Fruit fly (Drosophila melanogaster) whole organism, pupa: ENCODE results near the gene xit.

ENCODE experiments used
- CG10348 ChIP-seq: fragments of 200-800 bp; sonication (Bioruptor generic); IDR thresholded peaks from 2 replicates; pipeline ENCODE4 v1.3.6; 2022; ENCODE audit warnings: missing biosample characterization, missing genetic modification characterization
- CG12605 ChIP-seq: fragments of 200-800 bp; sonication (Bioruptor generic); IDR thresholded peaks from 2 replicates; pipeline ENCODE4 v1.3.6; 2022; ENCODE audit warnings: missing biosample characterization, missing genetic modification characterization
- CG13204 ChIP-seq: fragments of 200-800 bp; sonication (Bioruptor generic); optimal IDR thresholded peaks from 2 replicates; lab custom pipeline; 2018; ENCODE audit warnings: missing biosample characterization, mild to moderate bottlenecking, missing genetic modification characterization, moderate library complexity
- CG14655 ChIP-seq: fragments of 200-800 bp; sonication (Bioruptor generic); optimal IDR thresholded peaks from 3 replicates; lab custom pipeline; 2017; ENCODE audit warnings: mild to moderate bottlenecking, missing biosample characterization, missing genetic modification reagents, missing genetic modification characterization
- CG15710 ChIP-seq: fragments of 200-800 bp; sonication (Bioruptor generic); optimal IDR thresholded peaks from 2 replicates; lab custom pipeline; 2018; ENCODE audit warnings: missing biosample characterization, mild to moderate bottlenecking, missing genetic modification characterization, moderate library complexity
- CG17806 ChIP-seq: fragments of 200-800 bp; sonication (Bioruptor generic); optimal IDR thresholded peaks from 2 replicates; lab custom pipeline; 2018; ENCODE audit warnings: missing biosample characterization, mild to moderate bottlenecking, missing genetic modification characterization, moderate library complexity
- CG32121 ChIP-seq: fragments of 200-800 bp; sonication (Bioruptor generic); IDR thresholded peaks from 2 replicates; pipeline ENCODE4 v1.3.6; 2022; ENCODE audit warnings: missing biosample characterization, missing genetic modification characterization
- CG34367 ChIP-seq: fragments of 200-800 bp; sonication (Bioruptor generic); optimal IDR thresholded peaks from 2 replicates; lab custom pipeline; 2018; ENCODE audit warnings: missing biosample characterization, mild to moderate bottlenecking, missing genetic modification characterization
- CG4496 ChIP-seq: fragments of 200-800 bp; sonication (Bioruptor generic); IDR thresholded peaks from 3 replicates; pipeline ENCODE4 v1.3.6; 2022; ENCODE audit warnings: missing biosample characterization, missing genetic modification characterization
- CG8159 ChIP-seq: fragments of 200-800 bp; sonication (Bioruptor generic); optimal IDR thresholded peaks from 3 replicates; lab custom pipeline; 2018; ENCODE audit warnings: missing biosample characterization, mild to moderate bottlenecking, missing genetic modification characterization, moderate library complexity
- CG8301 ChIP-seq: fragments of 200-800 bp; sonication (Bioruptor generic); optimal IDR thresholded peaks from 2 replicates; lab custom pipeline; 2018; ENCODE audit warnings: missing biosample characterization, mild to moderate bottlenecking, missing genetic modification characterization
- CG9948 ChIP-seq: fragments of 200-800 bp; sonication (Bioruptor generic); optimal IDR thresholded peaks from 2 replicates; lab custom pipeline; 2018; ENCODE audit warnings: missing biosample characterization, mild to moderate bottlenecking, missing genetic modification characterization, moderate library complexity
- D1 ChIP-seq: fragments of 200-800 bp; sonication (Bioruptor generic); optimal IDR thresholded peaks from 2 replicates; lab custom pipeline; 2018; ENCODE audit warnings: missing biosample characterization, mild to moderate bottlenecking, missing genetic modification characterization, moderate library complexity
- EcR ChIP-seq: fragments of 200-800 bp; sonication (Bioruptor generic); optimal IDR thresholded peaks from 3 replicates; lab custom pipeline; 2019; ENCODE audit warnings: missing biosample characterization, missing genetic modification characterization, mild to moderate bottlenecking, moderate library complexity, missing genetic modification reagents
- Ets98B ChIP-seq: fragments of 200-800 bp; sonication (Bioruptor generic); IDR thresholded peaks from 2 replicates; pipeline ENCODE4 v1.3.6; 2022; ENCODE audit warnings: missing biosample characterization, missing genetic modification characterization
- Pif1A ChIP-seq: fragments of 200-800 bp; sonication (Bioruptor generic); optimal IDR thresholded peaks from 3 replicates; lab custom pipeline; 2016; ENCODE audit warnings: missing biosample characterization, missing genetic modification characterization
- Pif1B ChIP-seq: fragments of 200-800 bp; sonication (Bioruptor generic); optimal IDR thresholded peaks from 3 replicates; lab custom pipeline; 2016; ENCODE audit warnings: missing biosample characterization, missing genetic modification characterization
- Snoo ChIP-seq: fragments of 200-800 bp; sonication (Bioruptor generic); optimal IDR thresholded peaks from 3 replicates; lab custom pipeline; 2017; ENCODE audit warnings: missing biosample characterization, mild to moderate bottlenecking, missing genetic modification characterization, inconsistent platforms
- fd96Ca ChIP-seq: fragments of 200-800 bp; sonication (Bioruptor generic); IDR thresholded peaks from 3 replicates; pipeline ENCODE4 v1.3.6; 2022; ENCODE audit warnings: missing biosample characterization, missing genetic modification characterization
- gl ChIP-seq: fragments of 200-800 bp; sonication (Bioruptor generic); optimal IDR thresholded peaks from 2 replicates; lab custom pipeline; 2018; ENCODE audit warnings: missing biosample characterization, mild to moderate bottlenecking, missing genetic modification characterization
- rn ChIP-seq: fragments of 200-800 bp; sonication (Bioruptor generic); IDR thresholded peaks from 2 replicates; pipeline ENCODE4 v1.3.6; 2022; ENCODE audit warnings: missing biosample characterization, missing genetic modification characterization

Gene xit

DNA sequence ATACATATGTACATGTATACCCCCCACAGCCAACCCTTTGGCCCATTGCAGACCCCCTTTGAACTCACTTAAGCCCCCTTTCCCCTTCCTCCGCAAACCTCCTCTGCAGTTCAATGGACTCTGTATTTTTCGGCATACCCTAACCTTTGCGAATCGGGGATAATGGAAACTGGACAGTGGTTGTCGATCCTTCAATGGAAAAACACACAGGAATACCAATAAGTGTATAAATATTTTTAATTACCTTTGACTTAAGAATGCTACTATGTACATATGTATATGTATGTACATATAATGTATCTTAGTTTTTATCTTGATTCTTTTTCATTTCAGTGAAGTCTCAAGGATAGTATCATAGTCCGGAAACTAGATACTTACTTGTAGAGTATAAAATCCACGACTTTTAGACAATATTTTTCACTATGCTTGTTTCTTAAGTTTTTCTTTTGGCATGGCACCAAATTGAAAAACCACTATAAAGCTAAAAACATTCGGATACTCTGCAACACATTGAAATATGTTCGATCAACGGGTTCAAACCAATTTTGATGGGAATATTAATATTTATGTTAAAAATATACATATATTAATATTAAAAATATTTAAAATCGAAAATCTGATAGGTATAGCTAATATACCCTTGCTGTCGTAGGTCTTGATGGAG lies 35.6 kb downstream of the xit start:
- TF ChIP-seq gl (tag; lab: Kevin White, UChicago) (no peak), CG12605 (GFP tag; lab: Robert Waterston, UW) (no peak), CG32121 (GFP tag; lab: Robert Waterston, UW) (peak; percentile 65; the same call in 1 of the 2 replicates), EcR (peak; percentile 64), CG9948 (tag; lab: Kevin White, UChicago) (peak; percentile 45), CG8159 (tag; lab: Kevin White, UChicago) (peak; percentile 62), CG13204 (GFP tag; lab: Kevin White, UChicago) (no peak), Ets98B (peak; percentile 78), D1 (peak; percentile 19), CG34367 (tag; lab: Kevin White, UChicago) (peak; percentile 15), Pif1A (no peak), fd96Ca (no peak), Snoo (tag; lab: Kevin White, UChicago) (peak; percentile 51), CG4496 (GFP tag; lab: Robert Waterston, UW) (peak; percentile 75; the same call in 2 of the 3 replicates), CG8301 (peak; percentile 48), rn (GFP tag; lab: Robert Waterston, UW) (peak; percentile 42; the same call in 1 of the 2 replicates), CG17806 (tag; lab: Kevin White, UChicago) (peak; percentile 23), CG15710 (peak; percentile 23), Pif1B (GFP tag; lab: Kevin White, UChicago) (peak; percentile 42), CG14655 (peak; percentile 56), CG10348 (no peak)
- TF ChIP-seq, all 21 proteins: peak for 15

DNA sequence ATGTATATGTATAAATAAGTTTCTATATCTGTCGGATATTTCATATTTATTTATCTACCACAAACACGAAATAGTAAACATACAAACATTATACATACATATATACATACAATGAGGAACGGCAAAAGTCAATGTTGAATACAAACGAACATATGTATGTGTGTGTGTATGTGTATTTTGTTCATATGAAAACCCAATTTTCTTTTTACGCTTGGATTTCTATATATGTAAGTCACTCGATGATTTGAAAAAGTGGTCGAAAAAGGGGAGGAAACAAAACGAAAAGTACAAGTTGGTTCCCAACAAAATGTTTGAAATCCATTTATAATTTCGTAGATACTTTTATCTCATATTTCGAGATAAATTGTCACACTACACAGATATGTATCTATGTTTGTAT lies 36.5 kb downstream of the xit start:
- TF ChIP-seq CG9948 (tag; lab: Kevin White, UChicago) (no peak), Pif1B (GFP tag; lab: Kevin White, UChicago) (no peak), fd96Ca (no peak), CG10348 (no peak), CG15710 (no peak), CG32121 (GFP tag; lab: Robert Waterston, UW) (no peak), CG34367 (tag; lab: Kevin White, UChicago) (no peak), Pif1A (no peak), EcR (no peak), D1 (no peak), CG12605 (GFP tag; lab: Robert Waterston, UW) (no peak), CG8301 (no peak), gl (tag; lab: Kevin White, UChicago) (no peak)

DNA sequence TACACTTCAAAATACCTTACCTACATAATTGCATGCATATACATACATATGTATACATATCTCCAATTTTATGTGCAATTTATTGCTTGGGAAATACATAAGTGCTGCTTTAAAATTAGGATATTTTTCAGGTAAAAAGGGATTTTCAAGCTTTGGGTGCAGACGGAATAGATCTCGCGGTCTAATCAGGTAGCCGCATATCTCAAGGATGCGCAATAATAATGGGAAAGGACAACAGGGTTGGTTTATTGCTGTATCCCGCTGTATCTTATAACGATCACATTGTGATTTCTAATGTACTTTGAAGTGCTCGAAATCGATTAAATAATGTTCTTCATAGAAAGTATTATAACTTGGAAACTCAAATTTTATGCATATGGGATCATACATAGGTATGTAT lies 36.9 kb downstream of the xit start:
- TF ChIP-seq CG15710 (no peak), D1 (no peak)

DNA sequence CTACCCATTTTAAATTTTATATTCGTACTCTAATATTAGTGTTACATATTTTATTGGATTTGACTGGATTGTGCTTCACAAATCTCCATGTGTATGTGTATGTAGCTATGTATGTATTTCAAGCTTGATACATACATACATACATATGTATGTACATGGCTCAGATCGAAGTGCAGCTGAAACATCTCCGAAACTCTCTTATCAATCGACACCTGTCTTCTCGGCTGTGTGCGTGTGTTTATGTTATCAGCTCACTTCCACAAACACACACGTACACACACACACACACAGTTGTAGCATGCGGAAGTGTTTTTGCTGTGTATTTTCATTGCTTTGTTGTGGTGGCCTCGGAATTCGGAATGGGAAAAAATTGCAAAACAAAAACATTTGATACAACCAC lies 38.4 kb downstream of the xit start:
- no peak for TF ChIP-seq CG10348
- TF ChIP-seq CG17806 (tag; lab: Kevin White, UChicago) = no peak
- no peak for TF ChIP-seq EcR
- no peak for TF ChIP-seq CG15710
- no peak for TF ChIP-seq CG8159 (tag; lab: Kevin White, UChicago)
- no peak for TF ChIP-seq Pif1B (GFP tag; lab: Kevin White, UChicago)
- TF ChIP-seq gl (tag; lab: Kevin White, UChicago) = no peak
- no peak for TF ChIP-seq Pif1A
- TF ChIP-seq CG8301 = no peak
- no peak for TF ChIP-seq CG13204 (GFP tag; lab: Kevin White, UChicago)
- no peak for TF ChIP-seq CG32121 (GFP tag; lab: Robert Waterston, UW)
- TF ChIP-seq Snoo (tag; lab: Kevin White, UChicago) = no peak
- no peak for TF ChIP-seq CG4496 (GFP tag; lab: Robert Waterston, UW)
- no peak for TF ChIP-seq rn (GFP tag; lab: Robert Waterston, UW)

DNA sequence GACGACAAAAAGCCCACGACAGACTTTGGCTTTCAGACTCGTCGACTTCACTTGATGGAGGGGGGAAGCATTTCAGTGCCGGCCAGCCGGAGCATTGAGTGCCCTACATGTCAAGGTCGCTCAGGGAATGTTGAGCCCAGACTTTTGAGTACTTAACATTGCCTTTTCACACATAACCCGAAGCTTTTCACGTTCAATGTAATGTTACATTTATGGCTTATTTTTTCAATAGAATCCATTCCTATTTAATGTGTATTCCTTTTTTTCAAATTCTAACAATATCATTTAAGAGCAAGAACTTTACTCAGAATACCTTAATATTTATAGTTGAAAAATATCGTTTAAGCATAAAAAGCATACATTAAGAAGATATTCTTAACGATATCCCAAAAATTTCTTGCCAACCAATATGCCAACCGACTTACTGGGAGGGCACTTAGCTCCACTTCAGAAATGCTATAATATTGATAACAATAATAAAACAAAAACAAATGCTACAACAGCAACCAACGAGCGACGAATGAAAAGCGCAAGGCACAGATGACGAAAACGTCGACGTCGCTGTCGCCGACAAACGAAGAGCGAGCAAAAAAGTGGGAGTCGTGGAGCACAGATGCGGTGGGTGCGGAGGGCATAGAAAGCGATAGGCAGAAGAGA lies 39.1 kb downstream of the xit start:
- TF ChIP-seq CG15710 = peak; percentile 59
- TF ChIP-seq rn (GFP tag; lab: Robert Waterston, UW) = no peak
- peak; percentile 69 for TF ChIP-seq CG17806 (tag; lab: Kevin White, UChicago)
- TF ChIP-seq Ets98B = peak; percentile 37; the same call in 1 of the 2 replicates
- TF ChIP-seq CG8301 = peak; percentile 82
- TF ChIP-seq CG10348 = no peak; the same call in 1 of the 2 replicates
- peak; percentile 92 for TF ChIP-seq CG14655
- TF ChIP-seq fd96Ca = peak; percentile 68
- TF ChIP-seq Pif1B (GFP tag; lab: Kevin White, UChicago) = peak; percentile 42
- TF ChIP-seq D1 = peak; percentile 22
- TF ChIP-seq CG32121 (GFP tag; lab: Robert Waterston, UW) = no peak
- no peak for TF ChIP-seq EcR
- TF ChIP-seq CG13204 (GFP tag; lab: Kevin White, UChicago) = peak; percentile 66
- TF ChIP-seq CG9948 (tag; lab: Kevin White, UChicago) = peak; percentile 70
- peak; percentile 88 for TF ChIP-seq CG8159 (tag; lab: Kevin White, UChicago)
- TF ChIP-seq CG4496 (GFP tag; lab: Robert Waterston, UW) = peak; percentile 80
- peak; percentile 73 for TF ChIP-seq Pif1A
- TF ChIP-seq Snoo (tag; lab: Kevin White, UChicago) = peak; percentile 84
- peak; percentile 55 for TF ChIP-seq CG34367 (tag; lab: Kevin White, UChicago)
- no peak for TF ChIP-seq CG12605 (GFP tag; lab: Robert Waterston, UW)
- no peak for TF ChIP-seq gl (tag; lab: Kevin White, UChicago)
- TF ChIP-seq, all 21 proteins: peak for 15
